Fruit fly (Drosophila melanogaster) whole organism, prepupa: Measurements from ENCODE around the gene Sik2.

Source experiments
- Blimp-1 ChIP-seq: fragments of 200-800 bp; sonication (Bioruptor generic); optimal IDR thresholded peaks from 3 replicates; lab custom pipeline; 2017; ENCODE audit warnings: missing biosample characterization, missing genetic modification characterization, mild to moderate bottlenecking, moderate library complexity, missing genetic modification reagents
- CG15336 ChIP-seq: fragments of 200-800 bp; sonication (Bioruptor generic); IDR thresholded peaks from 2 replicates; pipeline ENCODE4 v1.3.6; 2022; ENCODE audit warnings: missing biosample characterization, missing genetic modification characterization
- CG16779 ChIP-seq: fragments of 200-800 bp; sonication (Bioruptor generic); optimal IDR thresholded peaks from 3 replicates; lab custom pipeline; 2017; ENCODE audit warnings: missing biosample characterization, mild to moderate bottlenecking, missing genetic modification characterization
- CG31627 ChIP-seq: fragments of 200-800 bp; sonication (Bioruptor generic); optimal IDR thresholded peaks from 3 replicates; lab custom pipeline; 2016; ENCODE audit warnings: missing biosample characterization, missing genetic modification characterization
- CG4318 ChIP-seq: fragments of 200-800 bp; sonication (Bioruptor generic); optimal IDR thresholded peaks from 3 replicates; lab custom pipeline; 2017; ENCODE audit warnings: missing biosample characterization, mild to moderate bottlenecking, missing genetic modification characterization
- Met ChIP-seq: fragments of 200-800 bp; sonication (Bioruptor generic); optimal IDR thresholded peaks from 3 replicates; lab custom pipeline; 2016; ENCODE audit warnings: missing biosample characterization, missing genetic modification characterization
- acj6 ChIP-seq: fragments of 200-800 bp; sonication (Bioruptor generic); optimal IDR thresholded peaks from 3 replicates; lab custom pipeline; 2016; ENCODE audit warnings: missing biosample characterization, missing genetic modification characterization
- fd59A ChIP-seq: fragments of 200-800 bp; sonication (Bioruptor generic); optimal IDR thresholded peaks from 2 replicates; lab custom pipeline; 2017; ENCODE audit warnings: missing biosample characterization, mild to moderate bottlenecking, missing genetic modification characterization, missing genetic modification reagents
- salr ChIP-seq, 2 experiments: fragments of 200-800 bp; sonication (Bioruptor generic); optimal IDR thresholded peaks; 3 replicates each; lab custom pipeline; 2016 to 2018; ENCODE audit warnings: missing biosample characterization in 2 of 2, missing genetic modification characterization in 2 of 2, mild to moderate bottlenecking in 1 of 2

- TF ChIP-seq CG4318 (GFP tag; lab: Kevin White, UChicago) (no peak), CG16779 (tag; lab: Kevin White, UChicago) (no peak), CG15336 (GFP tag; lab: Robert Waterston, UW) (no peak), salr (GFP tag; optimal IDR thresholded peaks at IDR 0.05; lab: Kevin White, UChicago) (no peak), acj6 (GFP tag; lab: Kevin White, UChicago) (no peak), Met (GFP tag; lab: Kevin White, UChicago) (no peak), fd59A (GFP tag; lab: Kevin White, UChicago) (no peak), Blimp-1 (GFP tag; lab: Kevin White, UChicago) (no peak), CG31627 (GFP tag; lab: Kevin White, UChicago) (no peak)
Measured at dm6 chrX:2065073-2065472, 3.4 kb upstream of the Sik2 start, which contains the start of gene CG4281.
